Worm (Caenorhabditis elegans) whole organism, L4 larva: ENCODE data around the gene nhr-90.

ENCODE experiments used
- F49E8.2 ChIP-seq: sonication (generic microtip); optimal IDR thresholded peaks from 2 replicates; lab custom pipeline; 2016; ENCODE audit warnings: missing compliant biosample characterization, mild to moderate bottlenecking, missing genetic modification characterization, borderline replicate concordance
- aha-1 ChIP-seq: fragments of 150-350 bp; peaks from one replicate; lab custom pipeline; 2014; ENCODE audit warnings: missing biosample characterization, missing genetic modification characterization
- ama-1 ChIP-seq: fragments of 150-350 bp; optimal IDR thresholded peaks from 2 replicates; lab custom pipeline; 2014; ENCODE audit warnings: inconsistent platforms, mixed read lengths
- dve-1 ChIP-seq: sonication (generic microtip); optimal IDR thresholded peaks from 2 replicates; lab custom pipeline; 2017; ENCODE audit warnings: antibody characterized with exemption, mild to moderate bottlenecking, missing genetic modification characterization, missing compliant biosample characterization; ENCODE audit not compliant: insufficient read depth
- lim-7 ChIP-seq: fragments of 200-800 bp; sonication (Bioruptor generic); IDR thresholded peaks from 2 replicates; pipeline ENCODE4 v1.3.6; 2022; ENCODE audit warnings: missing genetic modification characterization, missing compliant biosample characterization
- nhr-28 ChIP-seq: fragments of 150-350 bp; optimal IDR thresholded peaks from 2 replicates; lab custom pipeline; 2014; ENCODE audit warnings: missing biosample characterization, missing genetic modification characterization
- nhr-42 ChIP-seq: fragments of 200-800 bp; sonication (Bioruptor generic); IDR thresholded peaks from 2 replicates; pipeline ENCODE4 v1.3.6; 2022; ENCODE audit warnings: missing genetic modification characterization, missing compliant biosample characterization
- nhr-77 ChIP-seq: fragments of 150-350 bp; optimal IDR thresholded peaks from 2 replicates; lab custom pipeline; 2014; ENCODE audit warnings: missing biosample characterization, missing genetic modification characterization
- snpc-4 ChIP-seq: fragments of 150-350 bp; optimal IDR thresholded peaks from 2 replicates; lab custom pipeline; 2014; ENCODE audit warnings: missing biosample characterization, missing genetic modification characterization
- unc-62 ChIP-seq, 3 experiments: fragments of 150-350 bp in 1 of 3; sonication (generic microtip); optimal IDR thresholded peaks in 2 of 3; peaks in 1 of 3; 1 replicate in 1 of 3; 2 replicates in 2 of 3; lab custom pipeline; 2014 to 2017; ENCODE audit warnings: missing biosample characterization in 3 of 3, missing genetic modification characterization in 3 of 3, missing genetic modification reagents in 3 of 3, missing genotype in 1 of 3
- zfp-3 ChIP-seq: fragments of 200-800 bp; sonication (Bioruptor generic); conservative IDR thresholded peaks from 2 replicates; pipeline ENCODE4 v1.3.6; 2022; ENCODE audit warnings: missing genetic modification reagents, missing genetic modification characterization, missing compliant biosample characterization

ce11 chrV:619054-619453 is 8.7 kb downstream of the nhr-90 start, which contains the start of gene F48G7.4:
- TF ChIP-seq F49E8.2: no peak
- no peak for TF ChIP-seq lim-7 (GFP tag; lab: Robert Waterston, UW)
- TF ChIP-seq ama-1 (lab: Kevin White, UChicago): no peak
- TF ChIP-seq zfp-3 (GFP tag; lab: Robert Waterston, UW): no peak
- peak; percentile 74 for TF ChIP-seq nhr-28 (tag; lab: Kevin White, UChicago)
- no peak for TF ChIP-seq snpc-4 (tag; lab: Kevin White, UChicago)
- TF ChIP-seq nhr-77 (tag; lab: Kevin White, UChicago): no peak
- TF ChIP-seq dve-1 (tag; lab: Kevin White, UChicago): peak; percentile 47
- no peak for TF ChIP-seq nhr-42
- peak in 1 of 2 experiments; percentile 99 for TF ChIP-seq unc-62 (GFP tag; optimal IDR thresholded peaks at IDR 0.05 in 1 of 2; lab: Kevin White, UChicago)
- no peak for TF ChIP-seq unc-62 (tag; optimal IDR thresholded peaks at IDR 0.05; lab: Kevin White, UChicago)
- no peak for TF ChIP-seq aha-1
